Fruit fly (Drosophila melanogaster) whole organism, embryonic: ENCODE measurements around the gene Gr64d.

Experiments
- B-H1 ChIP-seq: fragments of 200-800 bp; sonication (Bioruptor generic); IDR thresholded peaks from 3 replicates; pipeline ENCODE4 v1.3.6; 2022; ENCODE audit warnings: missing biosample characterization, missing genetic modification characterization
- CG11398 ChIP-seq: fragments of 200-800 bp; sonication (Bioruptor generic); optimal IDR thresholded peaks from 2 replicates; lab custom pipeline; 2016; ENCODE audit warnings: missing biosample characterization, missing genetic modification characterization
- CG11456 ChIP-seq: fragments of 200-800 bp; sonication (Bioruptor generic); IDR thresholded peaks from 3 replicates; pipeline ENCODE4 v1.3.6; 2022; ENCODE audit warnings: missing biosample characterization, missing genetic modification characterization
- CG12104 ChIP-seq: fragments of 200-800 bp; sonication (Bioruptor generic); optimal IDR thresholded peaks from 3 replicates; lab custom pipeline; 2016; ENCODE audit warnings: missing biosample characterization, missing genetic modification characterization
- CG12391 ChIP-seq: fragments of 200-800 bp; sonication (Bioruptor generic); optimal IDR thresholded peaks from 3 replicates; lab custom pipeline; 2018; ENCODE audit warnings: missing biosample characterization, mild to moderate bottlenecking, missing genetic modification characterization, moderate library complexity
- CG13296 ChIP-seq: fragments of 200-800 bp; sonication (Bioruptor generic); optimal IDR thresholded peaks from 3 replicates; lab custom pipeline; 2018; ENCODE audit warnings: missing biosample characterization, mild to moderate bottlenecking, missing genetic modification characterization
- CG15514 ChIP-seq: fragments of 200-800 bp; sonication (Bioruptor generic); optimal IDR thresholded peaks from 3 replicates; lab custom pipeline; 2017; ENCODE audit warnings: missing biosample characterization, missing genetic modification characterization, mild to moderate bottlenecking, moderate library complexity, missing genetic modification reagents
- CG1602 ChIP-seq: fragments of 200-800 bp; sonication (Bioruptor generic); optimal IDR thresholded peaks from 3 replicates; lab custom pipeline; 2016; ENCODE audit warnings: missing biosample characterization, missing genetic modification characterization
- CG16815 ChIP-seq: fragments of 200-800 bp; sonication (Bioruptor generic); optimal IDR thresholded peaks from 3 replicates; lab custom pipeline; 2017; ENCODE audit warnings: missing biosample characterization, mild to moderate bottlenecking, missing genetic modification characterization
- CG17568 ChIP-seq: fragments of 200-800 bp; sonication (Bioruptor generic); optimal IDR thresholded peaks from 2 replicates; lab custom pipeline; 2018; ENCODE audit warnings: missing biosample characterization, mild to moderate bottlenecking, missing genetic modification characterization, moderate library complexity
- CG2875 ChIP-seq: fragments of 200-800 bp; sonication (Bioruptor generic); optimal IDR thresholded peaks from 2 replicates; lab custom pipeline; 2017; ENCODE audit warnings: missing biosample characterization, mild to moderate bottlenecking, missing genetic modification characterization, missing genetic modification reagents
- CG32772 ChIP-seq: fragments of 200-800 bp; sonication (Bioruptor generic); IDR thresholded peaks from 2 replicates; pipeline ENCODE4 v1.3.6; 2022; ENCODE audit warnings: missing biosample characterization, missing genetic modification characterization
- CG3847 ChIP-seq: fragments of 200-800 bp; sonication (Bioruptor generic); IDR thresholded peaks from 2 replicates; pipeline ENCODE4 v1.3.6; 2022; ENCODE audit warnings: missing biosample characterization, missing genetic modification characterization
- CG3995 ChIP-seq: fragments of 200-800 bp; sonication (Bioruptor generic); optimal IDR thresholded peaks from 3 replicates; lab custom pipeline; 2016; ENCODE audit warnings: missing biosample characterization, missing genetic modification characterization
- CG4404 ChIP-seq: fragments of 200-800 bp; sonication (Bioruptor generic); IDR thresholded peaks from 2 replicates; pipeline ENCODE4 v1.3.6; 2022; ENCODE audit warnings: missing biosample characterization, missing genetic modification characterization
- CG4820 ChIP-seq: fragments of 200-800 bp; sonication (Bioruptor generic); optimal IDR thresholded peaks from 3 replicates; lab custom pipeline; 2016; ENCODE audit warnings: missing biosample characterization, missing genetic modification characterization
- CG6791 ChIP-seq: fragments of 200-800 bp; sonication (Bioruptor generic); IDR thresholded peaks from 3 replicates; pipeline ENCODE4 v1.3.6; 2022; ENCODE audit warnings: missing biosample characterization, missing genetic modification characterization; ENCODE audit not compliant: partially characterized antibody
- CG6813 ChIP-seq: fragments of 200-800 bp; sonication (Bioruptor generic); optimal IDR thresholded peaks from 2 replicates; lab custom pipeline; 2017; ENCODE audit warnings: missing biosample characterization, missing genetic modification characterization, mild to moderate bottlenecking, moderate library complexity, missing genetic modification reagents
- CG7928 ChIP-seq: fragments of 200-800 bp; sonication (Bioruptor generic); optimal IDR thresholded peaks from 2 replicates; lab custom pipeline; 2017; ENCODE audit warnings: missing biosample characterization, mild to moderate bottlenecking, missing genetic modification characterization
- CG8478 ChIP-seq: fragments of >200 bp; optimal IDR thresholded peaks from 2 replicates; lab custom pipeline; 2018
- CG9797 ChIP-seq: fragments of 200-800 bp; sonication (Bioruptor generic); optimal IDR thresholded peaks from 3 replicates; lab custom pipeline; 2018; ENCODE audit warnings: missing biosample characterization, mild to moderate bottlenecking, missing genetic modification characterization
- E2f2 ChIP-seq: fragments of 200-800 bp; sonication (Bioruptor generic); IDR thresholded peaks from 2 replicates; pipeline ENCODE4 v1.3.6; 2022; ENCODE audit warnings: missing biosample characterization, missing genetic modification characterization
- Elba2 ChIP-seq: fragments of 200-800 bp; sonication (Bioruptor generic); optimal IDR thresholded peaks from 3 replicates; lab custom pipeline; 2016; ENCODE audit warnings: missing biosample characterization, missing genetic modification characterization
- Fer1 ChIP-seq: fragments of 200-800 bp; sonication (Bioruptor generic); optimal IDR thresholded peaks from 2 replicates; lab custom pipeline; 2017; ENCODE audit warnings: missing biosample characterization, mild to moderate bottlenecking, missing genetic modification characterization
- Hmx ChIP-seq: fragments of 200-800 bp; sonication (Bioruptor generic); optimal IDR thresholded peaks from 2 replicates; lab custom pipeline; 2016; ENCODE audit warnings: missing biosample characterization, missing genetic modification characterization
- Meics ChIP-seq: fragments of 200-800 bp; sonication (Bioruptor generic); optimal IDR thresholded peaks from 2 replicates; lab custom pipeline; 2017; ENCODE audit warnings: missing biosample characterization, mild to moderate bottlenecking, missing genetic modification characterization
- NC2β ChIP-seq: fragments of 200-800 bp; sonication (Bioruptor generic); optimal IDR thresholded peaks from 2 replicates; lab custom pipeline; 2016; ENCODE audit warnings: missing biosample characterization, missing genetic modification characterization
- Six4 ChIP-seq: fragments of 200-800 bp; sonication (Bioruptor generic); optimal IDR thresholded peaks from 2 replicates; lab custom pipeline; 2016; ENCODE audit warnings: missing biosample characterization, missing genetic modification characterization
- ash1 ChIP-seq: fragments of 200-800 bp; sonication (Bioruptor generic); optimal IDR thresholded peaks from 2 replicates; lab custom pipeline; 2018; ENCODE audit warnings: missing biosample characterization, mild to moderate bottlenecking, missing genetic modification characterization
- az2 ChIP-seq: fragments of 200-800 bp; sonication (Bioruptor generic); optimal IDR thresholded peaks from 3 replicates; lab custom pipeline; 2016; ENCODE audit warnings: missing biosample characterization, missing genetic modification characterization
- btn ChIP-seq: fragments of 200-800 bp; sonication (Bioruptor generic); optimal IDR thresholded peaks from 2 replicates; lab custom pipeline; 2016; ENCODE audit warnings: missing biosample characterization, missing genetic modification characterization
- caup ChIP-seq: fragments of 200-800 bp; sonication (Bioruptor generic); optimal IDR thresholded peaks from 3 replicates; lab custom pipeline; 2017; ENCODE audit warnings: missing biosample characterization, mild to moderate bottlenecking, missing genetic modification characterization, moderate library complexity; ENCODE audit not compliant: severe bottlenecking
- crol ChIP-seq: fragments of 200-800 bp; sonication (Bioruptor generic); IDR thresholded peaks from 2 replicates; pipeline ENCODE4 v1.3.6; 2022; ENCODE audit warnings: missing biosample characterization, missing genetic modification characterization
- dmrt11E ChIP-seq: fragments of 200-800 bp; sonication (Bioruptor generic); optimal IDR thresholded peaks from 3 replicates; lab custom pipeline; 2018; ENCODE audit warnings: missing biosample characterization, mild to moderate bottlenecking, missing genetic modification characterization, moderate library complexity
- fd96Cb ChIP-seq: fragments of 200-800 bp; sonication (Bioruptor generic); optimal IDR thresholded peaks from 2 replicates; lab custom pipeline; 2018; ENCODE audit warnings: missing biosample characterization, mild to moderate bottlenecking, missing genetic modification characterization, moderate library complexity
- gfzf ChIP-seq: fragments of 200-800 bp; sonication (Bioruptor generic); optimal IDR thresholded peaks from 2 replicates; lab custom pipeline; 2016; ENCODE audit warnings: missing biosample characterization, mild to moderate bottlenecking, missing genetic modification characterization, moderate library complexity
- h ChIP-seq: fragments of >200 bp; optimal IDR thresholded peaks from 2 replicates; lab custom pipeline; 2017
- ken ChIP-seq: fragments of 200-800 bp; sonication (Bioruptor generic); IDR thresholded peaks from 3 replicates; pipeline ENCODE4 v1.3.6; 2022; ENCODE audit warnings: missing biosample characterization, missing genetic modification characterization
- lilli ChIP-seq: fragments of 200-800 bp; sonication (Bioruptor generic); optimal IDR thresholded peaks from 3 replicates; lab custom pipeline; 2016; ENCODE audit warnings: missing biosample characterization, missing genetic modification characterization
- lmd ChIP-seq: fragments of 200-800 bp; sonication (Bioruptor generic); IDR thresholded peaks from 2 replicates; pipeline ENCODE4 v1.3.6; 2022; ENCODE audit warnings: missing biosample characterization, missing genetic modification characterization
- maf-S ChIP-seq: fragments of 200-800 bp; sonication (Bioruptor generic); optimal IDR thresholded peaks from 2 replicates; lab custom pipeline; 2016; ENCODE audit warnings: missing biosample characterization, missing genetic modification characterization
- mld ChIP-seq: fragments of 200-800 bp; sonication (Bioruptor generic); IDR thresholded peaks from 3 replicates; pipeline ENCODE4 v1.3.6; 2022; ENCODE audit warnings: missing biosample characterization, missing genetic modification characterization; ENCODE audit not compliant: partially characterized antibody
- nerfin-2 ChIP-seq: fragments of 200-800 bp; sonication (Bioruptor generic); IDR thresholded peaks from 2 replicates; pipeline ENCODE4 v1.3.6; 2022; ENCODE audit warnings: missing biosample characterization, missing genetic modification characterization; ENCODE audit not compliant: partially characterized antibody
- pho ChIP-seq: fragments of 200-800 bp; sonication (Bioruptor generic); optimal IDR thresholded peaks from 2 replicates; lab custom pipeline; 2016; ENCODE audit warnings: missing biosample characterization, missing genetic modification characterization
- psq ChIP-seq: fragments of 200-800 bp; sonication (Bioruptor generic); optimal IDR thresholded peaks from 2 replicates; lab custom pipeline; 2017; ENCODE audit warnings: missing biosample characterization, missing genetic modification characterization
- pum ChIP-seq: fragments of 200-800 bp; sonication (Bioruptor generic); optimal IDR thresholded peaks from 2 replicates; lab custom pipeline; 2016; ENCODE audit warnings: missing biosample characterization, missing genetic modification characterization
- sima ChIP-seq: fragments of 200-800 bp; sonication (Bioruptor generic); optimal IDR thresholded peaks from 2 replicates; lab custom pipeline; 2016; ENCODE audit warnings: missing biosample characterization, missing genetic modification characterization
- stwl ChIP-seq: fragments of 200-800 bp; sonication (Bioruptor generic); optimal IDR thresholded peaks from 3 replicates; lab custom pipeline; 2018; ENCODE audit warnings: missing biosample characterization, mild to moderate bottlenecking, missing genetic modification characterization, moderate library complexity
- sug ChIP-seq: fragments of 200-800 bp; optimal IDR thresholded peaks from 2 replicates; lab custom pipeline; 2019; ENCODE audit warnings: missing biosample characterization, mild to moderate bottlenecking, missing genetic modification characterization, moderate library complexity
- trh ChIP-seq: fragments of 200-800 bp; sonication (Bioruptor generic); optimal IDR thresholded peaks from 2 replicates; lab custom pipeline; 2016; ENCODE audit warnings: missing biosample characterization, missing genetic modification characterization
- twi ChIP-seq: fragments of 200-800 bp; optimal IDR thresholded peaks from 2 replicates; lab custom pipeline; 2019; ENCODE audit warnings: missing biosample characterization, mild to moderate bottlenecking, missing genetic modification characterization, moderate library complexity
- wor ChIP-seq: fragments of 200-800 bp; sonication (Bioruptor generic); IDR thresholded peaks from 2 replicates; pipeline ENCODE4 v1.3.6; 2022; ENCODE audit warnings: missing biosample characterization, missing genetic modification characterization

Gr64d gene

DNA sequence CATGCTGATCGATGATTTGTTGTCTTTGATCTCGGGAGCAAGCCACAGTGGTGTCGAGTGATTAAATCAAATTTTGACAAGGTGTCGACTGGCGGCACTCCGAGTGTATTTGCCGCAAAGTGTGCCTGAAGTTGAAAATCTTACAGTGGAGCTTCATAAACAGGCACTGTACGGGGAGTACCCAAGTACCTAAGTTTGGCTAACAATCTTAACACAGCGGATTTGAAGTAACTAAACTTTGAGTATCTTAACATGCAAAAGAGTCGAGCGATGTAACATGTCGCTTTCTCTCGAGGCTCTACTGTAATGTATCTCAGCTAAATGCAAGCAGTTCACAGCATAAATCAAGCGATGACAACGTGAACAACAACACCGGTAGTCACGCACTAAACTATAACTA is 15.1 kb upstream of the Gr64d start (continued):
- TF ChIP-seq crol (GFP tag; lab: Robert Waterston, UW) (peak; percentile 21; the same call in 1 of the 2 replicates), CG4404 (peak; percentile 86), Meics (GFP tag; lab: Kevin White, UChicago) (no peak), az2 (GFP tag; lab: Kevin White, UChicago) (peak; percentile 75), CG3847 (peak; percentile 39; the same call in 1 of the 2 replicates), mld (GFP tag; lab: Robert Waterston, UW) (no peak), dmrt11E (tag; lab: Kevin White, UChicago) (peak; percentile 88), CG1602 (peak; percentile 62), nerfin-2 (GFP tag; lab: Robert Waterston, UW) (no peak), gfzf (GFP tag; lab: Kevin White, UChicago) (no peak), CG6791 (GFP tag; lab: Robert Waterston, UW) (no peak), Hmx (GFP tag; lab: Kevin White, UChicago) (no peak), twi (tag; lab: Kevin White, UChicago) (peak; percentile 54), CG7928 (GFP tag; lab: Kevin White, UChicago) (no peak), B-H1 (0 out of 3 replicates have a peak, but pooled peaks have one; percentile 11), stwl (peak; percentile 15), Elba2 (GFP tag; lab: Kevin White, UChicago) (peak; percentile 42), lilli (peak; percentile 51), CG9797 (no peak), CG4820 (GFP tag; lab: Kevin White, UChicago) (peak; percentile 66), CG17568 (GFP tag; lab: Kevin White, UChicago) (no peak), maf-S (GFP tag; lab: Kevin White, UChicago) (no peak), CG16815 (GFP tag; lab: Kevin White, UChicago) (peak; percentile 81), fd96Cb (tag; lab: Kevin White, UChicago) (peak; percentile 76), Fer1 (GFP tag; lab: Kevin White, UChicago) (no peak), h (lab: Kevin White, UChicago) (no peak), psq (GFP tag; lab: Kevin White, UChicago) (no peak), trh (GFP tag; lab: Kevin White, UChicago) (peak; percentile 24), CG12104 (GFP tag; lab: Kevin White, UChicago) (no peak), CG12391 (tag; lab: Kevin White, UChicago) (peak; percentile 61), pum (GFP tag; lab: Kevin White, UChicago) (peak; percentile 79), CG11398 (peak; percentile 26), btn (GFP tag; lab: Kevin White, UChicago) (peak; percentile 54), CG3995 (GFP tag; lab: Kevin White, UChicago) (no peak), lmd (GFP tag; lab: Robert Waterston, UW) (peak; percentile 71), CG15514 (GFP tag; lab: Kevin White, UChicago) (no peak), CG32772 (peak; percentile 74), sima (GFP tag; lab: Kevin White, UChicago) (no peak), Six4 (GFP tag; lab: Kevin White, UChicago) (peak; percentile 63), NC2β (peak; percentile 57), CG2875 (peak; percentile 58), CG6813 (GFP tag; lab: Kevin White, UChicago) (peak; percentile 51), CG8478 (no peak), CG11456 (peak; percentile 70; the same call in 2 of the 3 replicates), E2f2 (GFP tag; lab: Robert Waterston, UW) (peak; percentile 18; the same call in 1 of the 2 replicates), wor (GFP tag; lab: Robert Waterston, UW) (peak; percentile 58), sug (tag; lab: Kevin White, UChicago) (no peak), ken (peak; percentile 75), CG13296 (GFP tag; lab: Kevin White, UChicago) (no peak), ash1 (GFP tag; lab: Kevin White, UChicago) (no peak), pho (no peak), caup (no peak)
